Worm (Caenorhabditis elegans): ENCODE data around the gene sec-5.

sec-5 gene

DNA sequence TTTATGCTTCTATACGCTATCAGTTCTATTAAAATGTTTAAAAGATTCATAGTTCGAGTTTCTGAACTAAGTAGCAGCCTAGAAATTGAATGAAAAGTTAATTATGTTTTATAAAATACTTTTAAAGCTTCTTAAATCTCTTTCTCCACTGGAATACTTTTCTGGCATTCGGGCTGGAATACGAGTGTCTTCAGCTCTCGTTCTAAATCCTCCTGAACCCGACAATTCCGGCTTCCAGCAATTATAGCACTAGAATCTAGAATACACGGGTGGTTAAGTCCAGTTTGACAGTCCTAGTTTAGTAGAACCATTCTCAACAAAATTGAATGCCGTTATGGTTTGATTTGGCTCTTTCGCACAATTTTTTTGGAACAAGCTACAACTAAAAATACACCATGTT is 44.6 kb downstream of the sec-5 start:
- TF ChIP-seq flt-1 (GFP tag; IDR thresholded peaks at IDR 0.05) (no peak), med-1 (GFP tag; optimal IDR thresholded peaks at IDR 0.05; ENCODE audit: insufficient read depth) (no peak), ztf-23 (GFP tag; IDR thresholded peaks at IDR 0.05) (no peak), ztf-29 (GFP tag; IDR thresholded peaks at IDR 0.05) (no peak), klf-2 (GFP tag; conservative IDR thresholded peaks at IDR 0.05) (no peak), tab-1 (GFP tag; IDR thresholded peaks at IDR 0.05) (no peak), cog-1 (tag; optimal IDR thresholded peaks at IDR 0.05) (no peak), T22C8.4 (GFP tag; IDR thresholded peaks at IDR 0.05) (no peak), ref-1 (GFP tag; conservative IDR thresholded peaks at IDR 0.05) (no peak)

DNA sequence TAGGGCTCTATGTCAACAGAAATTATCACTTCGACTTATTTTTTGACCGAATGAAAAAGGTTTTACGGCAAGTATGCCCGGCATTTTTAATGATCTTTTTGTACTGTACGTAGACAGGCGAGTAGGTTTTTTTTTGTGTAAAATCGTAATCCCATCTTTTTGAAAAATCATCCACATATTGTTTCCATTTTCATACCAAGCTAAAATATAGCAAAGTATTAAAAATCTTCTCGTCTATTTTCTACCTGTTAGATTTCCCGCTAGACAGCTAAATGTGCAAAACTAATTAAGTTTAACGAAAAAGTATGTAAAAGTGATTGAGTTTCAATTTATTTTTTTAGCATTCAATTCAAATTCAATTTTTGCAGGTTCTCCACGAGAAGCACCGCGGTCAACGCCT is 45.6 kb downstream of the sec-5 start, which contains the start of gene C16D2.1:
Gene C16D2.1, plus strand, starts transcription at position 301 of the 400 bp plus-strand sequence.
- TF ChIP-seq ref-1 (GFP tag; conservative IDR thresholded peaks at IDR 0.05) (no peak), ztf-23 (GFP tag; IDR thresholded peaks at IDR 0.05) (no peak), T22C8.4 (GFP tag; IDR thresholded peaks at IDR 0.05) (no peak), klf-2 (GFP tag; conservative IDR thresholded peaks at IDR 0.05) (no peak), med-1 (GFP tag; optimal IDR thresholded peaks at IDR 0.05; ENCODE audit: insufficient read depth) (no peak), cog-1 (tag; optimal IDR thresholded peaks at IDR 0.05) (no peak), ztf-29 (GFP tag; IDR thresholded peaks at IDR 0.05) (no peak), tab-1 (GFP tag; IDR thresholded peaks at IDR 0.05) (no peak), flt-1 (GFP tag; IDR thresholded peaks at IDR 0.05) (no peak)

DNA sequence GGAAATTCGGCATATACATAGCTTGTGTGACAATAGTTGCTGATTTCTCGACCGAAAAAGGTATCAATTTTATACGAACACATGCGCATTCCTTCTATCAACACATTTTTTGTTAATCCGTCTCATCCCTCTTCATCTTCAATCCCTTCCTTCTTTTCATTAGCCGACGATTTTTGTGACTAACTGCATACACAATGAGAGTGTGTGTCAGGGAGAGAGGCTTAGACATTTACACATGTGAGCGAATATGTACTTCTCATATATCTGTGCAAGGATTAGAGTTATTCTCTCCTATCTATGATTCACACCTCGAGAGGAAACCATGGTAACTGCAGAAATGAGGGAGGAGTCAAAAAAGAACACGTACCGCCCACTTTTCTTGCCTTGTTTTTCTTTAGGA is 46.6 kb downstream of the sec-5 start:
- no peak for TF ChIP-seq tab-1 (GFP tag; IDR thresholded peaks at IDR 0.05)

DNA sequence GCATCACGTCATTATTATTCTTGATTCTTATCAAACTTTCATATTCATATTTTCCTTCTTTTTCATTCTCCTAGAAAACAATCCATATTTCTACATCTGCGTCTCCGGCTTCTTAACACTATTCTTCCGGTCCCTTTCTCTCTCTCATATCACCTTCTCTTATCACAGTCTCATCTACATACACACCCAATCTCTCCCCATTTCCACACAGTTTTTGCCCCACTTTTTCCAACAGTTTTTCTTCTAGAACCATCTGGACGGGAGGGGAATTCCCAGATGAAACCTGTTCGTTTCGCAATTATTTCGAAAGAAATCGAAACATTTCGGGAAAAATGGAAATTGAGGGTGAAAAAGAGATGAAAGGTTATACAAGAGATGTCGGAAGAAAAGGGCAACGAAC is 48.8 kb downstream of the sec-5 start:
- TF ChIP-seq flt-1 (GFP tag; IDR thresholded peaks at IDR 0.05) (no peak), tab-1 (GFP tag; IDR thresholded peaks at IDR 0.05) (no peak), ref-1 (GFP tag; conservative IDR thresholded peaks at IDR 0.05) (no peak), med-1 (GFP tag; optimal IDR thresholded peaks at IDR 0.05; ENCODE audit: insufficient read depth) (no peak), ztf-29 (GFP tag; IDR thresholded peaks at IDR 0.05) (no peak), cog-1 (tag; optimal IDR thresholded peaks at IDR 0.05) (no peak), klf-2 (GFP tag; conservative IDR thresholded peaks at IDR 0.05) (no peak), ztf-23 (GFP tag; IDR thresholded peaks at IDR 0.05) (no peak), T22C8.4 (GFP tag; IDR thresholded peaks at IDR 0.05) (no peak)

DNA sequence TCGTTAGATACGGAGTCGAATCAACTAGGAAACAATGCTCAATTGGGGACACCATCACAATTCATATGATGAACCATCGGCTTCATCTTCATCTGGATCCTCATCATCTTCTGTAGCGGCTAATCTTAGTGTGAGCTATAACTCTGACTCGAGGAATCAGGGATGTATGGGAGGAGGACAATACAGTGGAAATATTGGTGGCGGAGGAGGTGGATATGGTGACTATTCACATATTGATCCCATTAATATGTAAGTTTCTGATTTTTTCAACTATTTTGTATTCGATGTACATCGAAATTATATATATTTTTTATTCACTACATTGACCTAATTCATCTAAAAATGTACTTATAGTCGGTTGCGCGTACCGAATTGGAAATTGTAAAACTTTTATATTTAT is 49.6 kb downstream of the sec-5 start:
- TF ChIP-seq med-1 (GFP tag; optimal IDR thresholded peaks at IDR 0.05; ENCODE audit: insufficient read depth) (no peak), ztf-23 (GFP tag; IDR thresholded peaks at IDR 0.05) (no peak), tab-1 (GFP tag; IDR thresholded peaks at IDR 0.05) (no peak), flt-1 (GFP tag; IDR thresholded peaks at IDR 0.05) (no peak), ztf-29 (GFP tag; IDR thresholded peaks at IDR 0.05) (no peak), klf-2 (GFP tag; conservative IDR thresholded peaks at IDR 0.05) (no peak), cog-1 (tag; optimal IDR thresholded peaks at IDR 0.05) (no peak), ref-1 (GFP tag; conservative IDR thresholded peaks at IDR 0.05) (no peak), T22C8.4 (GFP tag; IDR thresholded peaks at IDR 0.05) (no peak)

DNA sequence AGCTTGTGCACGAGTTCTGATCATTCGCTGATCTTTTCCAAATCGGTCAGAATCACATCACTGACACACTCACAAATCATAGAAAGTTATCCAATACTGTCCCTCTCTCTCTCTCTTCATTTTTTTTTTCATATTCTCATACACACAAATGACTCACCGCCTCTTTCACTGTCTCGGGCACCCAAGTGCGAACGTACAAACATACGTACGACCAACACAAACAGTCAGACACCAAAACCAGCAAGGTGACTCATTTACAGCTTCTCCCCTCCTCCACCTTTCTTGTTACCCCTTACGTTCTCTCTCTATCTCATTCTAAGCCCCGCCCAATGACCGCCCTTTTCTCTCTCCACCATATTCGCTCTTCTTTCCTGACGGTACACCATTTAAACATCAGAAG is 50.0 kb downstream of the sec-5 start:
- TF ChIP-seq med-1 (GFP tag; optimal IDR thresholded peaks at IDR 0.05; ENCODE audit: insufficient read depth): no peak
- no peak for TF ChIP-seq ref-1 (GFP tag; conservative IDR thresholded peaks at IDR 0.05)

DNA sequence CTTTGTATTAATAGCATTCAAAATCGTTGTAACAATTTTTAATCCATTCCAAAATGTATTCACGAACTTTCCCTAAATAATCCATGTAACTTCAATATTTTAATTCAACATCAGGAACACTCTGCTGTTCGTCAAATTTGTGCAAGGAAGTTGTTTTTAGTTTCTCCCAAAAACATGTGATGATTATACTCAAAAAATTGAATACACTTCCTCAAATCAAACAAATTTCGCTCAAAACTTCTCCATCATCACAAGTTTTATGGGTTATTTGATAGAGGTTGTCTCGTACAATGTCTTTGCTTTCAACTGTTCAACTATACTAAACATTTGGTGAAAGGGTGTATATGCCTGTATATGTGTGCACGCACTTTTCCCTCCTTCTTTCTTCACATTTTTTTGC is 51.9 kb downstream of the sec-5 start:
- TF ChIP-seq klf-2 (GFP tag; conservative IDR thresholded peaks at IDR 0.05): no peak
- TF ChIP-seq flt-1 (GFP tag; IDR thresholded peaks at IDR 0.05): no peak
- TF ChIP-seq cog-1 (tag; optimal IDR thresholded peaks at IDR 0.05): no peak

DNA sequence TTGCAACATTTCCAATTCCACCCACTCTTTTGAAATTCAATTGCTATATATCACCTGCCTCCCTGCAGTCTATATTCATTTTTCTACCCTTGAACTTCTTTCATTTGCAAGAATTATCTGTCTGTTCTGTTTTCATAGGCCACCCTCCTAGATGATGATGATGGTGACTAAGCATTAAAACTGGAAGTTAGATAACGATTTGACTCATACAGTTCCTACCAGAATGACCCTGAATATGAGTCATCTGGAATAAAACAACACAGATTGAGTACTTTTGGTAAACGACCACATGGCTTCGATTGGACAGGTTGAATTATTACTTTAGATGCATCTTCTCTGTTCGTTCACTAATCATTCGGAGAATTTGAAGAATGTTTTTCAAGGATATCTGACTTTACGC is 52.6 kb downstream of the sec-5 start:
- no peak for TF ChIP-seq med-1 (GFP tag; optimal IDR thresholded peaks at IDR 0.05; ENCODE audit: insufficient read depth)
